Fruit fly (Drosophila melanogaster) whole organism, embryonic: ENCODE data around the gene Lsd-1.
A peak's percentile ranks its signal among the peaks of the same experiment; 100 is the strongest.

ENCODE experiments used
- CG13624 ChIP-seq: fragments of 200-800 bp; sonication (Bioruptor generic); optimal IDR thresholded peaks from 2 replicates; lab custom pipeline; 2016; ENCODE audit warnings: missing biosample characterization, missing genetic modification characterization
- CG18599 ChIP-seq: fragments of 200-800 bp; sonication (Bioruptor generic); optimal IDR thresholded peaks from 3 replicates; lab custom pipeline; 2017; ENCODE audit warnings: missing biosample characterization, missing genetic modification characterization, mild to moderate bottlenecking, moderate library complexity, missing genetic modification reagents
- CG4282 ChIP-seq: fragments of 200-800 bp; sonication (Bioruptor generic); optimal IDR thresholded peaks from 2 replicates; lab custom pipeline; 2016; ENCODE audit warnings: missing biosample characterization, missing genetic modification characterization
- CG9727 ChIP-seq: fragments of 200-800 bp; sonication (Bioruptor generic); optimal IDR thresholded peaks from 3 replicates; lab custom pipeline; 2017; ENCODE audit warnings: missing biosample characterization, mild to moderate bottlenecking, missing genetic modification characterization
- HLH4C ChIP-seq: fragments of 200-800 bp; sonication (Bioruptor generic); IDR thresholded peaks from 3 replicates; pipeline ENCODE4 v1.3.6; 2022; ENCODE audit warnings: missing biosample characterization, missing genetic modification characterization; ENCODE audit not compliant: partially characterized antibody
- mam ChIP-seq: fragments of 200-800 bp; sonication (Bioruptor generic); optimal IDR thresholded peaks from 3 replicates; lab custom pipeline; 2016; ENCODE audit warnings: missing biosample characterization, missing genetic modification characterization

dm6 chr3R:23729632-23730471 lies 33.8 kb upstream of the Lsd-1 start:
- peak; percentile 64 for TF ChIP-seq HLH4C (GFP tag; lab: Robert Waterston, UW)
- TF ChIP-seq CG13624 (GFP tag; lab: Kevin White, UChicago) = no peak
- TF ChIP-seq mam = no peak
- TF ChIP-seq CG9727 (GFP tag; lab: Kevin White, UChicago) = no peak
- peak; percentile 30 for TF ChIP-seq CG18599 (GFP tag; lab: Kevin White, UChicago)
- no peak for TF ChIP-seq CG4282 (GFP tag; lab: Kevin White, UChicago)
